Worm (Caenorhabditis elegans) whole organism, midembryonic: ENCODE measurements around the gene osg-1.

Experiments
- T22C8.4 ChIP-seq: fragments of 200-800 bp; sonication (Bioruptor generic); IDR thresholded peaks from 2 replicates; pipeline ENCODE4 v1.3.6; 2022; ENCODE audit warnings: missing genetic modification characterization, missing compliant biosample characterization
- cog-1 ChIP-seq: sonication (generic microtip); optimal IDR thresholded peaks from 2 replicates; lab custom pipeline; 2016; ENCODE audit warnings: missing genetic modification characterization, missing compliant biosample characterization
- flt-1 ChIP-seq: fragments of 200-800 bp; sonication (Bioruptor generic); IDR thresholded peaks from 2 replicates; pipeline ENCODE4 v1.3.6; 2022; ENCODE audit warnings: missing genetic modification characterization, missing compliant biosample characterization
- klf-2 ChIP-seq: fragments of 200-800 bp; sonication (Bioruptor generic); conservative IDR thresholded peaks from 2 replicates; pipeline ENCODE4 v1.3.6; 2022; ENCODE audit warnings: missing genetic modification reagents, missing genetic modification characterization, missing compliant biosample characterization
- med-1 ChIP-seq: sonication (generic microtip); optimal IDR thresholded peaks from 2 replicates; lab custom pipeline; 2017; ENCODE audit warnings: missing genetic modification characterization, mild to moderate bottlenecking, missing compliant biosample characterization, antibody characterized with exemption, missing genetic modification reagents; ENCODE audit not compliant: insufficient read depth
- ref-1 ChIP-seq: fragments of 200-800 bp; sonication (Bioruptor generic); conservative IDR thresholded peaks from 2 replicates; pipeline ENCODE4 v1.3.6; 2022; ENCODE audit warnings: missing genetic modification reagents, missing genetic modification characterization, missing compliant biosample characterization
- tab-1 ChIP-seq: fragments of 200-800 bp; sonication (Bioruptor generic); IDR thresholded peaks from 2 replicates; pipeline ENCODE4 v1.3.6; 2022; ENCODE audit warnings: missing genetic modification characterization, missing compliant biosample characterization
- ztf-23 ChIP-seq: fragments of 200-800 bp; sonication (Bioruptor generic); IDR thresholded peaks from 2 replicates; pipeline ENCODE4 v1.3.6; 2022; ENCODE audit warnings: missing genetic modification reagents, missing genetic modification characterization, missing compliant biosample characterization

DNA sequence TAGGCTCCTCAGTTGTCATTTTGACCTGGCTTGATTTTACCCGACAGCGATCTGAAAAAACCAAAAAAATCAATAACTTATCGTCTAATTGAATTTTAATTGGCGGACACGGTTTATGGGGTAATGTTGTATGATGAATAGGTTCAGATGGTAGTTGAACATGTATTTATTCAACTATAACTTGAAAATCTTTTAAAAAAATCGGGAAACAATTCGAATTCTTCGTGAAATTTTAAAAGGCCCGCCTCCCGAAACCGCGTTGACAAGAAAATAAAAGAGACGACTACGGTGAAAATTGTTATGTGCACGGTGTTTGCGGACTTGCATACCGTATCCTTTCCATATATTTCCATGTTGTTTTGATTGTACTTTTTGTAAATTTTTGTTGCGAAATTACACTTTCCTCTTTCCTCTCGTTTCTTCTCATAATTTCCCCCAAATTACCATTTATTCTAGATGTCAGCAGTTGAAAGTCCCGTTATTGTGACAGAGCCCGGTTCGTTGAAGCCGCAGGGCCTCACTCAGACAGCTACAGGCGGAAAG is 44.6 kb upstream of the osg-1 start, which contains the start of the genes T24G10.2 and disl-2:
- TF ChIP-seq med-1 (GFP tag; lab: Kevin White, UChicago) (no peak), tab-1 (GFP tag; lab: Robert Waterston, UW) (no peak), T22C8.4 (GFP tag; lab: Robert Waterston, UW) (peak; percentile 37; the same call in 1 of the 2 replicates), klf-2 (GFP tag; lab: Robert Waterston, UW) (no peak), cog-1 (tag; lab: Kevin White, UChicago) (peak; percentile 38), ztf-23 (GFP tag; lab: Robert Waterston, UW) (no peak), flt-1 (GFP tag; lab: Robert Waterston, UW) (no peak), ref-1 (no peak)
